Fruit fly (Drosophila melanogaster) whole organism, embryonic: Measurements from ENCODE around the gene Hr83.

Source experiments
- ATbp ChIP-seq: fragments of 200-800 bp; sonication (Bioruptor generic); optimal IDR thresholded peaks from 2 replicates; lab custom pipeline; 2017; ENCODE audit warnings: missing biosample characterization, mild to moderate bottlenecking, missing genetic modification characterization, missing genetic modification reagents
- B-H2 ChIP-seq: fragments of 200-800 bp; sonication (Bioruptor generic); optimal IDR thresholded peaks from 2 replicates; lab custom pipeline; 2018; ENCODE audit warnings: missing biosample characterization, mild to moderate bottlenecking, missing genetic modification characterization
- Bdp1 ChIP-seq: fragments of 200-800 bp; sonication (Bioruptor generic); optimal IDR thresholded peaks from 3 replicates; lab custom pipeline; 2016; ENCODE audit warnings: missing biosample characterization, missing genetic modification characterization
- Blimp-1 ChIP-seq: fragments of 200-800 bp; sonication (Bioruptor generic); optimal IDR thresholded peaks from 3 replicates; lab custom pipeline; 2018; ENCODE audit warnings: missing biosample characterization, missing genetic modification characterization, mild to moderate bottlenecking, moderate library complexity, missing genetic modification reagents
- CG10267 ChIP-seq: fragments of 200-800 bp; sonication (Bioruptor generic); optimal IDR thresholded peaks from 2 replicates; lab custom pipeline; 2018; ENCODE audit warnings: missing biosample characterization, mild to moderate bottlenecking, missing genetic modification characterization, moderate library complexity
- CG11695 ChIP-seq: fragments of 200-800 bp; sonication (Bioruptor generic); IDR thresholded peaks from 3 replicates; pipeline ENCODE4 v1.3.6; 2022; ENCODE audit warnings: missing biosample characterization, missing genetic modification characterization
- CG1233 ChIP-seq: fragments of 200-800 bp; sonication (Bioruptor generic); optimal IDR thresholded peaks from 4 replicates; lab custom pipeline; 2018; ENCODE audit warnings: missing biosample characterization, mild to moderate bottlenecking, missing genetic modification characterization
- CG12391 ChIP-seq: fragments of 200-800 bp; sonication (Bioruptor generic); optimal IDR thresholded peaks from 3 replicates; lab custom pipeline; 2018; ENCODE audit warnings: missing biosample characterization, mild to moderate bottlenecking, missing genetic modification characterization, moderate library complexity
- CG12769 ChIP-seq: fragments of 200-800 bp; sonication (Bioruptor generic); optimal IDR thresholded peaks from 2 replicates; lab custom pipeline; 2019; ENCODE audit warnings: missing biosample characterization, mild to moderate bottlenecking, missing genetic modification characterization, moderate library complexity
- CG13424 ChIP-seq: fragments of 200-800 bp; sonication (Bioruptor generic); optimal IDR thresholded peaks from 2 replicates; lab custom pipeline; 2019; ENCODE audit warnings: missing biosample characterization, mild to moderate bottlenecking, missing genetic modification characterization, moderate library complexity
- CG2678 ChIP-seq: fragments of 200-800 bp; sonication (Bioruptor generic); optimal IDR thresholded peaks from 3 replicates; lab custom pipeline; 2019; ENCODE audit warnings: missing biosample characterization, mild to moderate bottlenecking, missing genetic modification characterization, moderate library complexity
- CG2712 ChIP-seq: fragments of 200-800 bp; optimal IDR thresholded peaks from 3 replicates; lab custom pipeline; 2019; ENCODE audit warnings: missing biosample characterization, mild to moderate bottlenecking, missing genetic modification characterization, moderate library complexity
- CG30020 ChIP-seq: fragments of 200-800 bp; optimal IDR thresholded peaks from 2 replicates; lab custom pipeline; 2019; ENCODE audit warnings: missing biosample characterization, mild to moderate bottlenecking, missing genetic modification characterization, moderate library complexity
- CG30403 ChIP-seq: fragments of 200-800 bp; sonication (Bioruptor generic); optimal IDR thresholded peaks from 3 replicates; lab custom pipeline; 2016; ENCODE audit warnings: missing biosample characterization, missing genetic modification characterization
- CG3065 ChIP-seq: fragments of 200-800 bp; sonication (Bioruptor generic); optimal IDR thresholded peaks from 2 replicates; lab custom pipeline; 2016; ENCODE audit warnings: missing biosample characterization, missing genetic modification characterization
- CG3281 ChIP-seq: fragments of 200-800 bp; sonication (Bioruptor generic); optimal IDR thresholded peaks from 3 replicates; lab custom pipeline; 2017; ENCODE audit warnings: missing biosample characterization, mild to moderate bottlenecking, missing genetic modification characterization
- CG3995 ChIP-seq: fragments of 200-800 bp; sonication (Bioruptor generic); optimal IDR thresholded peaks from 3 replicates; lab custom pipeline; 2016; ENCODE audit warnings: missing biosample characterization, missing genetic modification characterization
- CG7372 ChIP-seq: fragments of 200-800 bp; sonication (Bioruptor generic); IDR thresholded peaks from 2 replicates; pipeline ENCODE4 v1.3.6; 2022; ENCODE audit warnings: missing biosample characterization, missing genetic modification characterization
- CG8765 ChIP-seq: fragments of 200-800 bp; sonication (Bioruptor generic); IDR thresholded peaks from 2 replicates; pipeline ENCODE4 v1.3.6; 2022; ENCODE audit warnings: missing biosample characterization, missing genetic modification characterization
- CG9797 ChIP-seq: fragments of 200-800 bp; sonication (Bioruptor generic); optimal IDR thresholded peaks from 3 replicates; lab custom pipeline; 2018; ENCODE audit warnings: missing biosample characterization, mild to moderate bottlenecking, missing genetic modification characterization
- Dad ChIP-seq: fragments of 200-800 bp; sonication (Bioruptor generic); optimal IDR thresholded peaks from 3 replicates; lab custom pipeline; 2016; ENCODE audit warnings: missing biosample characterization, missing genetic modification characterization
- Deaf1 ChIP-seq: fragments of 200-800 bp; optimal IDR thresholded peaks from 3 replicates; lab custom pipeline; 2019; ENCODE audit warnings: missing biosample characterization, mild to moderate bottlenecking, missing genetic modification characterization, moderate library complexity
- Dip2 ChIP-seq: fragments of 200-800 bp; sonication (Bioruptor generic); IDR thresholded peaks from 2 replicates; pipeline ENCODE4 v1.3.6; 2022; ENCODE audit warnings: missing biosample characterization, missing genetic modification characterization
- GATAe ChIP-seq: fragments of 200-800 bp; sonication (Bioruptor generic); conservative IDR thresholded peaks from 2 replicates; pipeline ENCODE4 v1.3.6; 2022; ENCODE audit warnings: missing biosample characterization, missing genetic modification characterization
- HLH4C ChIP-seq: fragments of 200-800 bp; sonication (Bioruptor generic); IDR thresholded peaks from 3 replicates; pipeline ENCODE4 v1.3.6; 2022; ENCODE audit warnings: missing biosample characterization, missing genetic modification characterization; ENCODE audit not compliant: partially characterized antibody
- HmgZ ChIP-seq: fragments of 200-800 bp; sonication (Bioruptor generic); optimal IDR thresholded peaks from 2 replicates; lab custom pipeline; 2018; ENCODE audit warnings: missing biosample characterization, mild to moderate bottlenecking, missing genetic modification characterization
- Hr51 ChIP-seq, 2 experiments: fragments of 200-800 bp; sonication (Bioruptor generic); optimal IDR thresholded peaks; 2 replicates in 1 of 2; 3 replicates in 1 of 2; lab custom pipeline; 2016 to 2018; ENCODE audit warnings: missing biosample characterization in 2 of 2, missing genetic modification characterization in 2 of 2, mild to moderate bottlenecking in 1 of 2, moderate library complexity in 1 of 2
- Meics ChIP-seq: fragments of 200-800 bp; sonication (Bioruptor generic); optimal IDR thresholded peaks from 2 replicates; lab custom pipeline; 2017; ENCODE audit warnings: missing biosample characterization, mild to moderate bottlenecking, missing genetic modification characterization
- Sox102F ChIP-seq: fragments of 200-800 bp; sonication (Bioruptor generic); optimal IDR thresholded peaks from 2 replicates; lab custom pipeline; 2018; ENCODE audit warnings: missing biosample characterization, mild to moderate bottlenecking, missing genetic modification characterization, moderate library complexity
- Sry-δ ChIP-seq: fragments of 200-800 bp; sonication (Bioruptor generic); optimal IDR thresholded peaks from 2 replicates; lab custom pipeline; 2016; ENCODE audit warnings: missing biosample characterization, missing genetic modification characterization
- Taf1 ChIP-seq: fragments of 200-800 bp; sonication (Bioruptor generic); IDR thresholded peaks from 2 replicates; pipeline ENCODE4 v1.3.6; 2022; ENCODE audit warnings: missing biosample characterization, missing genetic modification characterization
- abd-A ChIP-seq: fragments of 200-800 bp; sonication (Bioruptor generic); optimal IDR thresholded peaks from 3 replicates; lab custom pipeline; 2019; ENCODE audit warnings: missing biosample characterization, mild to moderate bottlenecking, missing genetic modification characterization, moderate library complexity
- cato ChIP-seq: fragments of 200-800 bp; sonication (Bioruptor generic); optimal IDR thresholded peaks from 2 replicates; lab custom pipeline; 2016; ENCODE audit warnings: missing biosample characterization, missing genetic modification characterization, borderline replicate concordance
- dmrt99B ChIP-seq: fragments of 200-800 bp; sonication (Bioruptor generic); optimal IDR thresholded peaks from 2 replicates; lab custom pipeline; 2018; ENCODE audit warnings: missing biosample characterization, mild to moderate bottlenecking, missing genetic modification characterization, moderate library complexity
- fu2 ChIP-seq: fragments of 200-800 bp; sonication (Bioruptor generic); optimal IDR thresholded peaks from 2 replicates; lab custom pipeline; 2016; ENCODE audit warnings: missing biosample characterization, missing genetic modification characterization
- gfzf ChIP-seq: fragments of 200-800 bp; sonication (Bioruptor generic); optimal IDR thresholded peaks from 2 replicates; lab custom pipeline; 2016; ENCODE audit warnings: missing biosample characterization, mild to moderate bottlenecking, missing genetic modification characterization, moderate library complexity
- grau ChIP-seq: fragments of 200-800 bp; optimal IDR thresholded peaks from 3 replicates; lab custom pipeline; 2019; ENCODE audit warnings: missing biosample characterization, mild to moderate bottlenecking, missing genetic modification characterization, moderate library complexity
- inv ChIP-seq: fragments of 200-800 bp; sonication (Bioruptor generic); IDR thresholded peaks from 2 replicates; pipeline ENCODE4 v1.3.6; 2022; ENCODE audit warnings: missing biosample characterization, missing genetic modification characterization; ENCODE audit not compliant: partially characterized antibody
- knrl ChIP-seq: fragments of 200-800 bp; sonication (Bioruptor generic); IDR thresholded peaks from 3 replicates; pipeline ENCODE4 v1.3.6; 2022; ENCODE audit warnings: missing biosample characterization, missing genetic modification characterization; ENCODE audit not compliant: partially characterized antibody
- oc ChIP-seq: fragments of 200-800 bp; sonication (Bioruptor generic); optimal IDR thresholded peaks from 2 replicates; lab custom pipeline; 2018; ENCODE audit warnings: missing biosample characterization, mild to moderate bottlenecking, missing genetic modification characterization, moderate library complexity
- phol ChIP-seq: fragments of 200-800 bp; sonication (Bioruptor generic); optimal IDR thresholded peaks from 3 replicates; lab custom pipeline; 2018; ENCODE audit warnings: missing biosample characterization, mild to moderate bottlenecking, missing genetic modification characterization, moderate library complexity
- pros ChIP-seq: fragments of 200-800 bp; sonication (Bioruptor generic); optimal IDR thresholded peaks from 3 replicates; lab custom pipeline; 2019; ENCODE audit warnings: missing biosample characterization, mild to moderate bottlenecking, missing genetic modification characterization, moderate library complexity
- pum ChIP-seq: fragments of 200-800 bp; sonication (Bioruptor generic); optimal IDR thresholded peaks from 2 replicates; lab custom pipeline; 2016; ENCODE audit warnings: missing biosample characterization, missing genetic modification characterization
- sd ChIP-seq: fragments of 200-800 bp; sonication (Bioruptor generic); optimal IDR thresholded peaks from 3 replicates; lab custom pipeline; 2018; ENCODE audit warnings: missing biosample characterization, mild to moderate bottlenecking, missing genetic modification characterization, moderate library complexity
- sim ChIP-seq: fragments of 200-800 bp; sonication (Bioruptor generic); IDR thresholded peaks from 2 replicates; pipeline ENCODE4 v1.3.6; 2022; ENCODE audit warnings: missing biosample characterization, missing genetic modification characterization
- sima ChIP-seq: fragments of 200-800 bp; sonication (Bioruptor generic); optimal IDR thresholded peaks from 2 replicates; lab custom pipeline; 2016; ENCODE audit warnings: missing biosample characterization, missing genetic modification characterization
- slp2 ChIP-seq: fragments of 200-800 bp; sonication (Bioruptor generic); optimal IDR thresholded peaks from 2 replicates; lab custom pipeline; 2016; ENCODE audit warnings: missing biosample characterization, missing genetic modification characterization

The Hr83 gene

DNA sequence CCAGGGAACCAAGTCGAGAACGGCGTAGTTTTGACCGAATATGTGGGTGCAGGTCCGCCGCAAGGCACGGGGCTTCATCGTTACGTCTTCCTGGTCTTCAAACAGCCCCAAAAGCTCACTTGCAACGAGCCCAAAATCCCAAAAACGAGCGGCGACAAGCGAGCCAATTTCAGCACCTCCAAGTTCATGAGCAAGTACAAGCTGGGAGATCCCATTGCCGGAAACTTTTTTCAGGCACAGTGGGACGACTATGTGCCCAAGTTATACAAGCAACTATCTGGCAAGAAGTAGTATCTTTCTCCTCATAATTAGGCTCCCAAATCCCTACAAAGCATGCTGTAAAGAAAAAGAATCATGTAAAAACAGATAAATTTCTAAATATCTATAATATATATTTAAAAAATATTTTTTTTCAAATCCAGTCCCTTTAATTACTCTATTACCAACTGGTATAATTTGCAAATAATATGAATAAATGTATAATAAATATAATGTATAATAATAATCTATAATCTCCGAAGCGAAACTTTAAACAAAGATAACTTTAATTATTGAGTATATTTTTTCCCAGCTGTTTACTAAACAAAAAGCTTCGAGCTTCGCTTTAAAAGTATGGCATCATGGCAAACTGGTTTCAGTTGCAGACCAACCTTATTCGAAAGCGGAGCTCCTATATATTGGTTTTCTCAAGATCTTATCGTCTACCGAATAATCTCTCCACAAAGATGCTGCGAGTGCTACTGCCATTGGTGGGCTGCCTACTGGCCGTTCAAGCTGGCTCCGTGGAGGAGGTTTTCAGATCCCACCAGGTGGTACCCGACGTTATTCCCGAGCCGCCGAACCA lies 5.4 kb upstream of the Hr83 start, which contains the start of gene CG17919 (continued):
- TF ChIP-seq Dip2 (GFP tag; lab: Robert Waterston, UW) = no peak
- TF ChIP-seq dmrt99B (tag; lab: Kevin White, UChicago) = peak; percentile 37
- TF ChIP-seq Hr51 (GFP tag; optimal IDR thresholded peaks at IDR 0.05; lab: Kevin White, UChicago) = peak in 1 of 2 experiments; percentile 57
- peak; percentile 20 for TF ChIP-seq CG13424 (tag; lab: Kevin White, UChicago)
- peak; percentile 26 for TF ChIP-seq CG12769
- peak; percentile 9 for TF ChIP-seq CG12391 (tag; lab: Kevin White, UChicago)
- peak; percentile 18 for TF ChIP-seq CG2712 (tag; lab: Kevin White, UChicago)
- TF ChIP-seq CG7372 (GFP tag; lab: Robert Waterston, UW) = no peak
- TF ChIP-seq phol (tag; lab: Kevin White, UChicago) = peak; percentile 1
- peak; percentile 9 for TF ChIP-seq CG30403
- peak; percentile 10 for TF ChIP-seq grau (tag; lab: Kevin White, UChicago)
- TF ChIP-seq Sox102F (GFP tag; lab: Kevin White, UChicago) = peak; percentile 6

DNA sequence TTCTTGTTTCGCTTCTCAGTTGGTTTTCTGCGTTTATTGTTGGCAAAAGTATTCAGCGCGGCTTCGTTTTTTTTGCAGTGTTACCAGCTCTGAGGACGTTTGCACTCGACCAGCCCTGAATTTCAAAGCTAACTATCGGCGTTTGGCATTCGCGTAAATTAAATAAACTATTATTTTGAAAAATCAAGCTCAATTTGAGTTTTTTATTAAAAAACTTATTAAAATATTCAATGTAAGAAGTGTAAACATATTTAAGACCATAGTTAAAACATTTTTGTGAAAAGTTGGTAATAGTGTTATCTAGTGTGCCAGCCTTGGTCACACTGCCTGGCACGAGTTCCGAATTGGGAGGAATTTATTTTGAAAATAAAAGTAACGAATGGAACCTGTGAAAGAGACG lies 3.2 kb upstream of the Hr83 start, which contains the start of the genes SmD2 and CG18048:
TSS of gene SmD2 (minus strand) at position 98 of the 400 bp plus-strand sequence.
TSS of gene CG18048 (plus strand) at position 298 of the 400 bp plus-strand sequence.
- TF ChIP-seq Dad (GFP tag; lab: Kevin White, UChicago) (no peak), CG8765 (GFP tag; lab: Robert Waterston, UW) (no peak), CG11695 (GFP tag; lab: Robert Waterston, UW) (no peak), GATAe (no peak), Deaf1 (peak; percentile 50), sd (tag; lab: Kevin White, UChicago) (peak; percentile 80), oc (tag; lab: Kevin White, UChicago) (no peak), Dip2 (GFP tag; lab: Robert Waterston, UW) (no peak), CG10267 (tag; lab: Kevin White, UChicago) (peak; percentile 66), HmgZ (tag; lab: Kevin White, UChicago) (peak; percentile 52), Meics (peak; percentile 13), grau (tag; lab: Kevin White, UChicago) (peak; percentile 33), HLH4C (peak; percentile 72), Blimp-1 (peak; percentile 4), slp2 (no peak), knrl (GFP tag; lab: Robert Waterston, UW) (peak; percentile 87), CG3995 (peak; percentile 70), abd-A (no peak), ATbp (GFP tag; lab: Kevin White, UChicago) (no peak), Bdp1 (GFP tag; lab: Kevin White, UChicago) (no peak), B-H2 (GFP tag; lab: Kevin White, UChicago) (no peak), sima (GFP tag; lab: Kevin White, UChicago) (no peak), inv (GFP tag; lab: Robert Waterston, UW) (peak; percentile 75), CG1233 (no peak), Taf1 (no peak), CG9797 (peak; percentile 88), fu2 (GFP tag; lab: Kevin White, UChicago) (no peak), sim (GFP tag; lab: Robert Waterston, UW) (no peak), pros (GFP tag; lab: Kevin White, UChicago) (no peak), cato (GFP tag; lab: Kevin White, UChicago) (no peak), gfzf (GFP tag; lab: Kevin White, UChicago) (peak; percentile 86), pum (GFP tag; lab: Kevin White, UChicago) (no peak), CG30020 (tag; lab: Kevin White, UChicago) (peak; percentile 67), Sry-δ (peak; percentile 72), CG3281 (GFP tag; lab: Kevin White, UChicago) (no peak), CG3065 (GFP tag; lab: Kevin White, UChicago) (no peak), CG2678 (tag; lab: Kevin White, UChicago) (no peak)
